Worm (Caenorhabditis elegans): ENCODE data around the gene Y24D9B.1.

DNA sequence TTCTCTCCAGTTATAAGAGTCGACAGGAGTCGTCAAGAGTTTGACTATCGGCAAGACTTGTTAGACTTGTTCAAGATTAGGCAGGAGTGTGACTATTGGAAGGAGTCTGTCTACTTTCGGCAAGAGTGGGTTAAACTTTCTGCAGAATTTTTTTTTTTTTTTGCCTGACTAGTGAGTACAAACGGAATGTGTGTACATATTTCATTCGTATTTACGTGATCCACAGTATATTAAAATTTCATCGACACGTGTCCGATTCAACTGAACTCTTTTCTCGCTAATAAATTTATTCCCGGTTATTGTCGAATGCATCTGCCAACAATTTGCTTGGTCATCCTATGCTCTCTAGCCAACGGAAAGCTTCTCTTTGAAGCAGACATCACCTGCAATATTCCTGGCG is 45.0 kb upstream of the Y24D9B.1 start, which contains the start of gene F36A4.1:
- no peak for TF ChIP-seq nhr-237 (tag; optimal IDR thresholded peaks at IDR 0.05)
- no peak for TF ChIP-seq elt-1 (tag; optimal IDR thresholded peaks at IDR 0.05; ENCODE audit: borderline replicate concordance, insufficient read depth)
- no peak for TF ChIP-seq ztf-11 (tag; optimal IDR thresholded peaks at IDR 0.05)
- no peak for TF ChIP-seq unc-62 (GFP tag; optimal IDR thresholded peaks at IDR 0.05)
- no peak for TF ChIP-seq sptf-1 (tag; optimal IDR thresholded peaks at IDR 0.05)
- TF ChIP-seq pha-4 (tag; optimal IDR thresholded peaks at IDR 0.05): no peak
- no peak for TF ChIP-seq hlh-1 (tag; optimal IDR thresholded peaks at IDR 0.05)
- TF ChIP-seq elt-3 (tag; optimal IDR thresholded peaks at IDR 0.05): no peak
- TF ChIP-seq nhr-12 (tag; optimal IDR thresholded peaks at IDR 0.05): no peak
- no peak for TF ChIP-seq nhr-28 (tag; optimal IDR thresholded peaks at IDR 0.05)
- TF ChIP-seq ceh-83 (GFP tag; optimal IDR thresholded peaks at IDR 0.05): no peak
- no peak for TF ChIP-seq lsy-2 (tag; optimal IDR thresholded peaks at IDR 0.05)

Measured in whole organism, mixed stage, embryonic.